Worm (Caenorhabditis elegans): ENCODE data around the gene aagr-3.

DNA sequence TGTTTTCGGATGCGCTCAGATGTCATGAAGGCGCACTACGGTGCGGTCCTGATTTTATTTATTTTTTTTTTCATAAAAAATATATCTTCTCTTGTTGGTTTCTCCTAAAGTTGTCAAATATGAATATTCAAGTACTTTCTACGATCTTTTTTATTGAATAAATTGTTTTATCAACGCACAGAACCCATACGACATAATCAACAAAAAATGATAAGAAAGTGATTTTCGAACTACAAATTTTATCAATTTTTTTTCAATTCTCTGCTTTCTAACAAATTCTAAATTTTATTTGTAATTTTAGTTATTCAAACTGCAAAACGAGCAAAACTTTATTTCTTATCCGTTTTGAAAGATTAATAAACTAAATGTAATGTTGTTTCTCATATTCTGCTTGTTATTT lies 27.5 kb downstream of the aagr-3 start:
- TF ChIP-seq snpc-4 (GFP tag; optimal IDR thresholded peaks at IDR 0.05) (no peak), snpc-4 (tag; optimal IDR thresholded peaks at IDR 0.05) (no peak), sea-2 (GFP tag; IDR thresholded peaks at IDR 0.05) (no peak), ekl-4 (GFP tag; IDR thresholded peaks at IDR 0.05) (no peak)

Data from whole organism, young adult.